In genomic region chrIV:11118837-11119491, ce11 we compare ENCODE assay signal across 2 worm cellular contexts.
A peak's percentile ranks its signal among the peaks of the same experiment; 100 is the strongest.
TF ChIP-seq lines count a peak whose summit lies in the region.

Gene imp-2 (minus strand): TSS chrIV:11118887.
Gene enpl-1 (plus strand): TSS chrIV:11119298.

TF ChIP-seq in whole organism, L1 larva, 84 proteins besides CTCF, POLR2A, EP300 and RAD21 (continued from another document):
- TF ChIP-seq ceh-63 (GFP tag; optimal IDR thresholded peaks at IDR 0.05; lab: Kevin White, UChicago) (no peak), snu-23 (GFP tag; optimal IDR thresholded peaks at IDR 0.05; lab: Kevin White, UChicago) (peak; percentile 95), hlh-17 (GFP tag; optimal IDR thresholded peaks at IDR 0.05; lab: Kevin White, UChicago; ENCODE audit: borderline replicate concordance) (no peak), nhr-90 (tag; optimal IDR thresholded peaks at IDR 0.05; lab: Kevin White, UChicago; ENCODE audit: poor library complexity) (peak; percentile 88), C16A3.4 (tag; optimal IDR thresholded peaks at IDR 0.05; lab: Kevin White, UChicago) (peak; percentile 86), alr-1 (tag; optimal IDR thresholded peaks at IDR 0.05; lab: Kevin White, UChicago; ENCODE audit: borderline replicate concordance) (no peak), zag-1 (tag; optimal IDR thresholded peaks at IDR 0.05; lab: Kevin White, UChicago) (peak; percentile 40), lin-15B (tag; optimal IDR thresholded peaks at IDR 0.05; lab: Kevin White, UChicago) (peak; percentile 79), sptf-1 (tag; optimal IDR thresholded peaks at IDR 0.05; lab: Kevin White, UChicago) (no peak), ceh-88 (GFP tag; IDR thresholded peaks at IDR 0.05; lab: Robert Waterston, UW) (no peak), lin-14 (GFP tag; optimal IDR thresholded peaks at IDR 0.05; lab: Kevin White, UChicago) (peak; percentile 99), nhr-237 (tag; optimal IDR thresholded peaks at IDR 0.05; lab: Kevin White, UChicago) (peak; percentile 63), unc-98 (GFP tag; IDR thresholded peaks at IDR 0.05; lab: Robert Waterston, UW) (peak; percentile 49; the same call in 1 of the 2 replicates), lin-35 (GFP tag; optimal IDR thresholded peaks at IDR 0.05; lab: Kevin White, UChicago) (peak; percentile 83 to 88), egl-27 (tag; optimal IDR thresholded peaks at IDR 0.05; lab: Kevin White, UChicago) (peak; percentile 30 to 31), rnt-1 (tag; optimal IDR thresholded peaks at IDR 0.05; lab: Kevin White, UChicago) (peak; percentile 91), ceh-8 (GFP tag; optimal IDR thresholded peaks at IDR 0.05; lab: Kevin White, UChicago) (peak; percentile 57), ets-5 (GFP tag; IDR thresholded peaks at IDR 0.05; lab: Robert Waterston, UW) (no peak), sup-37 (GFP tag; optimal IDR thresholded peaks at IDR 0.05; lab: Kevin White, UChicago) (peak; percentile 76), unc-130 (tag; optimal IDR thresholded peaks at IDR 0.05; lab: Kevin White, UChicago) (peak; percentile 59), efl-1 (optimal IDR thresholded peaks at IDR 0.05; lab: Kevin White, UChicago) (peak; percentile 87 to 90), efl-1 (GFP tag; optimal IDR thresholded peaks at IDR 0.05 in 1 of 2; lab: Kevin White, UChicago) (peak; percentile 77 to 98), tbx-2 (tag; optimal IDR thresholded peaks at IDR 0.05; lab: Kevin White, UChicago) (peak; percentile 94), blmp-1 (tag; optimal IDR thresholded peaks at IDR 0.05; lab: Kevin White, UChicago) (peak; percentile 37)

TF ChIP-seq in whole organism, young adult, 124 proteins besides CTCF, POLR2A, EP300 and RAD21 (continued from another document):
- TF ChIP-seq ztf-3 (GFP tag; optimal IDR thresholded peaks at IDR 0.05; lab: Kevin White, UChicago), result no peak
- TF ChIP-seq lsl-1 (GFP tag; optimal IDR thresholded peaks at IDR 0.05; lab: Kevin White, UChicago), result peak; percentile 67
- no peak for TF ChIP-seq sea-2 (GFP tag; IDR thresholded peaks at IDR 0.05; lab: Robert Waterston, UW)
